Fruit fly (Drosophila melanogaster): ENCODE results near the gene CG9175.

CG9175 gene

dm6 chr2L:6048542-6048941, 50.2 kb downstream of the CG9175 start, which contains the start of the genes CG34179 and slmo (continued):
- no peak for TF ChIP-seq CG30020 (tag; optimal IDR thresholded peaks at IDR 0.05)
- no peak for TF ChIP-seq bab2 (GFP tag; optimal IDR thresholded peaks at IDR 0.05)
- TF ChIP-seq Fer1 (GFP tag; optimal IDR thresholded peaks at IDR 0.05): no peak
- TF ChIP-seq CG15479 (GFP tag; optimal IDR thresholded peaks at IDR 0.05): no peak
- TF ChIP-seq CG15514 (GFP tag; optimal IDR thresholded peaks at IDR 0.05): no peak
- no peak for TF ChIP-seq HLH54F (GFP tag; optimal IDR thresholded peaks at IDR 0.05)
- TF ChIP-seq luna (GFP tag; optimal IDR thresholded peaks at IDR 0.05): no peak
- peak; percentile 32 for TF ChIP-seq CG4617 (GFP tag; optimal IDR thresholded peaks at IDR 0.05; ENCODE audit: borderline replicate concordance)
- TF ChIP-seq Sry-β (GFP tag; optimal IDR thresholded peaks at IDR 0.05): no peak
- no peak for TF ChIP-seq CG3407 (GFP tag; optimal IDR thresholded peaks at IDR 0.05)
- no peak for TF ChIP-seq CHES-1-like (GFP tag; optimal IDR thresholded peaks at IDR 0.05)
- TF ChIP-seq kni (GFP tag; optimal IDR thresholded peaks at IDR 0.05): no peak
- no peak for TF ChIP-seq cwo (GFP tag; optimal IDR thresholded peaks at IDR 0.05)
- TF ChIP-seq sob (GFP tag; IDR thresholded peaks at IDR 0.05): no peak
- no peak for TF ChIP-seq CG9932 (GFP tag; IDR thresholded peaks at IDR 0.05)
- 0 out of 2 replicates have a peak, but pooled peaks have one; percentile 12 for TF ChIP-seq amos (GFP tag; IDR thresholded peaks at IDR 0.05; ENCODE audit: partially characterized antibody)
- no peak for TF ChIP-seq fru (optimal IDR thresholded peaks at IDR 0.05)
- TF ChIP-seq lmd (GFP tag; IDR thresholded peaks at IDR 0.05): no peak
- TF ChIP-seq CG1529 (GFP tag; optimal IDR thresholded peaks at IDR 0.05): no peak
- no peak for TF ChIP-seq CG34376 (GFP tag; optimal IDR thresholded peaks at IDR 0.05)
- no peak for TF ChIP-seq HmgD (GFP tag; optimal IDR thresholded peaks at IDR 0.05)
- peak; percentile 41 for TF ChIP-seq MESR4 (GFP tag; optimal IDR thresholded peaks at IDR 0.05)
- no peak for TF ChIP-seq CG15269 (tag; optimal IDR thresholded peaks at IDR 0.05)
- no peak for TF ChIP-seq CG3838 (GFP tag; optimal IDR thresholded peaks at IDR 0.05)
- no peak for TF ChIP-seq hb (GFP tag; IDR thresholded peaks at IDR 0.05; ENCODE audit: partially characterized antibody)
- no peak for TF ChIP-seq CG6689 (GFP tag; IDR thresholded peaks at IDR 0.05)
- TF ChIP-seq caup (GFP tag; optimal IDR thresholded peaks at IDR 0.05; ENCODE audit: severe bottlenecking): no peak
- TF ChIP-seq fd102C (GFP tag; optimal IDR thresholded peaks at IDR 0.05): no peak
- no peak for TF ChIP-seq CG3065 (GFP tag; optimal IDR thresholded peaks at IDR 0.05)
- TF ChIP-seq CG13123 (GFP tag; optimal IDR thresholded peaks at IDR 0.05): no peak
- TF ChIP-seq CG3281 (GFP tag; optimal IDR thresholded peaks at IDR 0.05): no peak
- no peak for TF ChIP-seq grau (tag; optimal IDR thresholded peaks at IDR 0.05)
- no peak for TF ChIP-seq E2f1 (GFP tag; IDR thresholded peaks at IDR 0.05)
- TF ChIP-seq CG1024 (GFP tag; IDR thresholded peaks at IDR 0.05): no peak
- TF ChIP-seq gce (GFP tag; IDR thresholded peaks at IDR 0.05): no peak
- no peak for TF ChIP-seq pho (GFP tag; optimal IDR thresholded peaks at IDR 0.05)
- TF ChIP-seq nau (GFP tag; optimal IDR thresholded peaks at IDR 0.05): no peak
- no peak for TF ChIP-seq Bdp1 (GFP tag; optimal IDR thresholded peaks at IDR 0.05)
- peak; percentile 30; the same call in 1 of the 2 replicates for TF ChIP-seq Scr (GFP tag; IDR thresholded peaks at IDR 0.05; ENCODE audit: partially characterized antibody)
- no peak for TF ChIP-seq CG14667 (GFP tag; IDR thresholded peaks at IDR 0.05)
- TF ChIP-seq CG11696 (GFP tag; IDR thresholded peaks at IDR 0.05): no peak
- peak; percentile 43; the same call in 1 of the 3 replicates for TF ChIP-seq Opbp (GFP tag; IDR thresholded peaks at IDR 0.05; ENCODE audit: partially characterized antibody)
- TF ChIP-seq CG2129 (GFP tag; IDR thresholded peaks at IDR 0.05; ENCODE audit: partially characterized antibody): no peak
- TF ChIP-seq knrl (GFP tag; IDR thresholded peaks at IDR 0.05; ENCODE audit: partially characterized antibody): no peak
- no peak for TF ChIP-seq fd64A (GFP tag; optimal IDR thresholded peaks at IDR 0.05)
- no peak for TF ChIP-seq TFAM (GFP tag; optimal IDR thresholded peaks at IDR 0.05)
- TF ChIP-seq Oli (tag; optimal IDR thresholded peaks at IDR 0.05): no peak
- TF ChIP-seq Mrtf (GFP tag; IDR thresholded peaks at IDR 0.05): no peak
- no peak for TF ChIP-seq zfh1 (GFP tag; IDR thresholded peaks at IDR 0.05)
- TF ChIP-seq CG14710 (tag; optimal IDR thresholded peaks at IDR 0.05): peak; percentile 99
- peak; percentile 12 for TF ChIP-seq CG1603 (tag; optimal IDR thresholded peaks at IDR 0.05)
